Fruit fly (Drosophila melanogaster) whole organism, embryonic: ENCODE results near the gene CG13707.
A peak's percentile ranks its signal among the peaks of the same experiment; 100 is the strongest.

ENCODE experiments used
- Adf1 ChIP-seq: fragments of 200-800 bp; sonication (Bioruptor generic); IDR thresholded peaks from 2 replicates; pipeline ENCODE4 v1.3.6; 2022; ENCODE audit warnings: missing biosample characterization, missing genetic modification characterization
- CG12236 ChIP-seq: fragments of 200-800 bp; sonication (Bioruptor generic); optimal IDR thresholded peaks from 2 replicates; lab custom pipeline; 2016; ENCODE audit warnings: missing biosample characterization, missing genetic modification characterization
- CG14441 ChIP-seq: fragments of 200-800 bp; sonication (Bioruptor generic); IDR thresholded peaks from 2 replicates; pipeline ENCODE4 v1.3.6; 2022; ENCODE audit warnings: missing biosample characterization, missing genetic modification characterization
- CG15269 ChIP-seq: fragments of 200-800 bp; sonication (Bioruptor generic); optimal IDR thresholded peaks from 2 replicates; lab custom pipeline; 2018; ENCODE audit warnings: missing biosample characterization, mild to moderate bottlenecking, missing genetic modification characterization, moderate library complexity
- CG16815 ChIP-seq: fragments of 200-800 bp; sonication (Bioruptor generic); optimal IDR thresholded peaks from 3 replicates; lab custom pipeline; 2017; ENCODE audit warnings: missing biosample characterization, mild to moderate bottlenecking, missing genetic modification characterization
- CG2120 ChIP-seq: fragments of 200-800 bp; sonication (Bioruptor generic); optimal IDR thresholded peaks from 3 replicates; lab custom pipeline; 2016; ENCODE audit warnings: missing biosample characterization, missing genetic modification characterization
- CG2678 ChIP-seq: fragments of 200-800 bp; sonication (Bioruptor generic); optimal IDR thresholded peaks from 3 replicates; lab custom pipeline; 2019; ENCODE audit warnings: missing biosample characterization, mild to moderate bottlenecking, missing genetic modification characterization, moderate library complexity
- CG31224 ChIP-seq: fragments of 200-800 bp; sonication (Bioruptor generic); IDR thresholded peaks from 2 replicates; pipeline ENCODE4 v1.3.6; 2022; ENCODE audit warnings: missing biosample characterization, missing genetic modification characterization
- CG31365 ChIP-seq: fragments of 200-800 bp; sonication (Bioruptor generic); optimal IDR thresholded peaks from 2 replicates; lab custom pipeline; 2018; ENCODE audit warnings: missing biosample characterization, mild to moderate bottlenecking, missing genetic modification characterization
- CG31441 ChIP-seq: fragments of 200-800 bp; sonication (Bioruptor generic); IDR thresholded peaks from 2 replicates; pipeline ENCODE4 v1.3.6; 2022; ENCODE audit warnings: missing biosample characterization, missing genetic modification characterization
- CG34224 ChIP-seq: fragments of 200-800 bp; sonication (Bioruptor generic); IDR thresholded peaks from 3 replicates; pipeline ENCODE4 v1.3.6; 2022; ENCODE audit warnings: missing biosample characterization, missing genetic modification characterization; ENCODE audit not compliant: partially characterized antibody
- CG34376 ChIP-seq: fragments of 200-800 bp; sonication (Bioruptor generic); optimal IDR thresholded peaks from 2 replicates; lab custom pipeline; 2018; ENCODE audit warnings: missing biosample characterization, mild to moderate bottlenecking, missing genetic modification characterization
- CG4820 ChIP-seq: fragments of 200-800 bp; sonication (Bioruptor generic); optimal IDR thresholded peaks from 3 replicates; lab custom pipeline; 2016; ENCODE audit warnings: missing biosample characterization, missing genetic modification characterization
- CG7963 ChIP-seq: fragments of 200-800 bp; sonication (Bioruptor generic); IDR thresholded peaks from 3 replicates; pipeline ENCODE4 v1.3.6; 2022; ENCODE audit warnings: missing biosample characterization, missing genetic modification characterization; ENCODE audit not compliant: partially characterized antibody
- CG8089 ChIP-seq: fragments of 200-800 bp; sonication (Bioruptor generic); optimal IDR thresholded peaks from 3 replicates; lab custom pipeline; 2016; ENCODE audit warnings: missing biosample characterization, missing genetic modification characterization
- CG8290 ChIP-seq, 3 experiments: fragments of 200-800 bp; sonication (Bioruptor generic); optimal IDR thresholded peaks; 2 replicates each; lab custom pipeline; 2016 to 2019; ENCODE audit warnings: missing biosample characterization in 3 of 3, missing genetic modification characterization in 3 of 3, mild to moderate bottlenecking in 2 of 3, moderate library complexity in 1 of 3
- CG9215 ChIP-seq: fragments of 200-800 bp; sonication (Bioruptor generic); IDR thresholded peaks from 2 replicates; pipeline ENCODE4 v1.3.6; 2022; ENCODE audit warnings: missing biosample characterization, missing genetic modification characterization
- CG9437 ChIP-seq: fragments of 200-800 bp; sonication (Bioruptor generic); optimal IDR thresholded peaks from 2 replicates; lab custom pipeline; 2018; ENCODE audit warnings: missing biosample characterization, mild to moderate bottlenecking, missing genetic modification characterization
- Dek ChIP-seq: fragments of 200-800 bp; sonication (Bioruptor generic); optimal IDR thresholded peaks from 3 replicates; lab custom pipeline; 2019; ENCODE audit warnings: missing biosample characterization, mild to moderate bottlenecking, missing genetic modification characterization, moderate library complexity
- Dfd ChIP-seq, 2 experiments: fragments of >200 bp; optimal IDR thresholded peaks; 2 replicates each; lab custom pipeline; 2017; ENCODE audit warnings: missing biosample characterization in 2 of 2, missing genetic modification characterization in 2 of 2
- Dip3 ChIP-seq: fragments of 200-800 bp; sonication (Bioruptor generic); optimal IDR thresholded peaks from 3 replicates; lab custom pipeline; 2016; ENCODE audit warnings: missing biosample characterization, missing genetic modification characterization
- E2f1 ChIP-seq: fragments of 200-800 bp; sonication (Bioruptor generic); IDR thresholded peaks from 2 replicates; pipeline ENCODE4 v1.3.6; 2022; ENCODE audit warnings: missing biosample characterization, missing genetic modification characterization
- Hey ChIP-seq: fragments of 200-800 bp; sonication (Bioruptor generic); optimal IDR thresholded peaks from 3 replicates; lab custom pipeline; 2018; ENCODE audit warnings: missing biosample characterization, mild to moderate bottlenecking, missing genetic modification characterization
- NfI ChIP-seq: fragments of 200-800 bp; sonication (Bioruptor generic); optimal IDR thresholded peaks from 3 replicates; lab custom pipeline; 2018; ENCODE audit warnings: missing biosample characterization, mild to moderate bottlenecking, missing genetic modification characterization, moderate library complexity
- Opbp ChIP-seq: fragments of 200-800 bp; sonication (Bioruptor generic); IDR thresholded peaks from 3 replicates; pipeline ENCODE4 v1.3.6; 2022; ENCODE audit warnings: missing biosample characterization, missing genetic modification characterization; ENCODE audit not compliant: partially characterized antibody
- Pdp1 ChIP-seq, 2 experiments: fragments of 200-800 bp; sonication (Bioruptor generic); optimal IDR thresholded peaks; 3 replicates each; lab custom pipeline; 2016; ENCODE audit warnings: missing biosample characterization in 2 of 2, missing genetic modification characterization in 2 of 2, mild to moderate bottlenecking in 1 of 2, moderate library complexity in 1 of 2
- Ravus ChIP-seq: fragments of 200-800 bp; sonication (Bioruptor generic); IDR thresholded peaks from 2 replicates; pipeline ENCODE4 v1.3.6; 2022; ENCODE audit warnings: missing biosample characterization, missing genetic modification characterization
- Six4 ChIP-seq: fragments of 200-800 bp; sonication (Bioruptor generic); optimal IDR thresholded peaks from 2 replicates; lab custom pipeline; 2016; ENCODE audit warnings: missing biosample characterization, missing genetic modification characterization
- Spps ChIP-seq: fragments of 200-800 bp; sonication (Bioruptor generic); optimal IDR thresholded peaks from 2 replicates; lab custom pipeline; 2018; ENCODE audit warnings: missing biosample characterization, mild to moderate bottlenecking, missing genetic modification characterization
- Ssrp ChIP-seq: fragments of 200-800 bp; sonication (Bioruptor generic); optimal IDR thresholded peaks from 2 replicates; lab custom pipeline; 2018; ENCODE audit warnings: missing biosample characterization, mild to moderate bottlenecking, missing genetic modification characterization, moderate library complexity
- abd-A ChIP-seq: fragments of 200-800 bp; sonication (Bioruptor generic); optimal IDR thresholded peaks from 3 replicates; lab custom pipeline; 2019; ENCODE audit warnings: missing biosample characterization, mild to moderate bottlenecking, missing genetic modification characterization, moderate library complexity
- ac ChIP-seq: fragments of 200-800 bp; sonication (Bioruptor generic); optimal IDR thresholded peaks from 3 replicates; lab custom pipeline; 2017; ENCODE audit warnings: missing biosample characterization, mild to moderate bottlenecking, missing genetic modification characterization
- ash1 ChIP-seq: fragments of 200-800 bp; sonication (Bioruptor generic); optimal IDR thresholded peaks from 2 replicates; lab custom pipeline; 2018; ENCODE audit warnings: missing biosample characterization, mild to moderate bottlenecking, missing genetic modification characterization
- bigmax ChIP-seq: fragments of 200-800 bp; sonication (Bioruptor generic); optimal IDR thresholded peaks from 2 replicates; lab custom pipeline; 2018; ENCODE audit warnings: missing biosample characterization, mild to moderate bottlenecking, missing genetic modification characterization
- btn ChIP-seq: fragments of 200-800 bp; sonication (Bioruptor generic); optimal IDR thresholded peaks from 2 replicates; lab custom pipeline; 2016; ENCODE audit warnings: missing biosample characterization, missing genetic modification characterization
- chinmo ChIP-seq: fragments of 200-800 bp; sonication (Bioruptor generic); IDR thresholded peaks from 4 replicates; pipeline ENCODE4 v1.3.6; 2022; ENCODE audit warnings: missing biosample characterization, missing genetic modification characterization; ENCODE audit not compliant: partially characterized antibody
- danr ChIP-seq: fragments of 200-800 bp; sonication (Bioruptor generic); IDR thresholded peaks from 2 replicates; pipeline ENCODE4 v1.3.6; 2022; ENCODE audit warnings: missing biosample characterization, missing genetic modification characterization
- eve ChIP-seq, 2 experiments: fragments of >200 bp; optimal IDR thresholded peaks; 2 replicates each; lab custom pipeline; 2017; ENCODE audit warnings: missing biosample characterization in 2 of 2, missing genetic modification characterization in 2 of 2
- fd96Cb ChIP-seq: fragments of 200-800 bp; sonication (Bioruptor generic); optimal IDR thresholded peaks from 2 replicates; lab custom pipeline; 2018; ENCODE audit warnings: missing biosample characterization, mild to moderate bottlenecking, missing genetic modification characterization, moderate library complexity
- ftz-f1 ChIP-seq: fragments of 200-800 bp; sonication (Bioruptor generic); optimal IDR thresholded peaks from 2 replicates; lab custom pipeline; 2016; ENCODE audit warnings: missing biosample characterization, missing genetic modification characterization
- gt ChIP-seq: fragments of 200-800 bp; sonication (Bioruptor generic); IDR thresholded peaks from 2 replicates; pipeline ENCODE4 v1.3.6; 2022; ENCODE audit warnings: missing biosample characterization, missing genetic modification characterization
- luna ChIP-seq: fragments of 200-800 bp; sonication (Bioruptor generic); optimal IDR thresholded peaks from 2 replicates; lab custom pipeline; 2016; ENCODE audit warnings: missing biosample characterization, missing genetic modification characterization
- org-1 ChIP-seq: fragments of 200-800 bp; sonication (Bioruptor generic); optimal IDR thresholded peaks from 2 replicates; lab custom pipeline; 2017; ENCODE audit warnings: missing biosample characterization, missing genetic modification characterization
- ro ChIP-seq: fragments of 200-800 bp; sonication (Bioruptor generic); IDR thresholded peaks from 2 replicates; pipeline ENCODE4 v1.3.6; 2022; ENCODE audit warnings: missing biosample characterization, missing genetic modification characterization
- sc ChIP-seq, 3 experiments: fragments of >200 bp in 2 of 3; fragments of 200-800 bp in 1 of 3; sonication (Bioruptor generic) in 1 of 3; optimal IDR thresholded peaks; 2 replicates in 2 of 3; 3 replicates in 1 of 3; lab custom pipeline; 2017; ENCODE audit warnings: mild to moderate bottlenecking in 1 of 3, missing biosample characterization in 1 of 3, missing genetic modification characterization in 1 of 3, missing genetic modification reagents in 1 of 3
- scrt ChIP-seq: fragments of 200-800 bp; sonication (Bioruptor generic); optimal IDR thresholded peaks from 2 replicates; lab custom pipeline; 2018; ENCODE audit warnings: missing biosample characterization, mild to moderate bottlenecking, missing genetic modification characterization, moderate library complexity
- sens ChIP-seq: fragments of 200-800 bp; sonication (Bioruptor generic); peaks from one replicate; lab custom pipeline; 2016; ENCODE audit warnings: missing biosample characterization, missing genetic modification characterization
- stc ChIP-seq: fragments of 200-800 bp; sonication (Bioruptor generic); IDR thresholded peaks from 2 replicates; pipeline ENCODE4 v1.3.6; 2022; ENCODE audit warnings: missing biosample characterization, missing genetic modification characterization
- tap ChIP-seq: fragments of 200-800 bp; optimal IDR thresholded peaks from 3 replicates; lab custom pipeline; 2019; ENCODE audit warnings: missing biosample characterization, mild to moderate bottlenecking, missing genetic modification characterization, moderate library complexity
- trem ChIP-seq: fragments of 200-800 bp; optimal IDR thresholded peaks from 3 replicates; lab custom pipeline; 2019; ENCODE audit warnings: missing biosample characterization, mild to moderate bottlenecking, missing genetic modification characterization, moderate library complexity
- tx ChIP-seq: fragments of 200-800 bp; sonication (Bioruptor generic); optimal IDR thresholded peaks from 2 replicates; lab custom pipeline; 2016; ENCODE audit warnings: missing biosample characterization, missing genetic modification characterization

CG13707 gene

DNA sequence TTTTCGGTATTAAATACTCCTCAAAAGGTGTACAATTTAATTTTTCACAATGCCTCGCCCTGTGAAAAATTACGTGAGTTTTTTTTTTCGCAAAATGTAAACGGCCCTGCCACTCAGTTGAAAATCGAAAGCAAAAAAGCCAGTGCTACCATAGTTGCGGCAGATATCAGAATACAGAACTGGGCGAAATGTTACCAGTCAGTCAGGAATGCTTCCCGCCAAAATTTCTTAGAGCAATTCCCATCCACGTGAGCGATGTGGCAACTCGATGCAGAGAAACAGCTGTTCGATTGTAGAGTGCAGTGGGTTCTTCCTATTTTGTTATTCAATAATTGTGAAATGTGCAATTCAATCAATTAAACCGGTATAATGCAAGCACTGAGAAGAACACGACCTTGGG is 14.3 kb downstream of the CG13707 start, which contains the start of the genes Dhc64C and LeuRS-m (continued):
- TF ChIP-seq CG31224 (GFP tag; lab: Robert Waterston, UW) (no peak), CG15269 (tag; lab: Kevin White, UChicago) (no peak), Dip3 (GFP tag; lab: Kevin White, UChicago) (peak; percentile 13), CG14441 (GFP tag; lab: Robert Waterston, UW) (no peak), Spps (tag; lab: Kevin White, UChicago) (no peak), Six4 (GFP tag; lab: Kevin White, UChicago) (no peak), Opbp (GFP tag; lab: Robert Waterston, UW) (peak; percentile 68; the same call in 2 of the 3 replicates), CG8290 (GFP tag; optimal IDR thresholded peaks at IDR 0.05; lab: Kevin White, UChicago) (no peak), CG8290 (tag; optimal IDR thresholded peaks at IDR 0.05; lab: Kevin White, UChicago) (no peak), eve (GFP tag; optimal IDR thresholded peaks at IDR 0.05; lab: Kevin White, UChicago) (no peak), ac (no peak), Dek (tag; lab: Kevin White, UChicago) (no peak), CG31365 (tag; lab: Kevin White, UChicago) (no peak), CG34224 (GFP tag; lab: Robert Waterston, UW) (peak; percentile 24; the same call in 1 of the 3 replicates), org-1 (GFP tag; lab: Kevin White, UChicago) (no peak), ash1 (no peak), CG8089 (no peak), tx (no peak), CG9215 (no peak), btn (GFP tag; lab: Kevin White, UChicago) (no peak), CG2120 (peak; percentile 54), sens (GFP tag; lab: Kevin White, UChicago) (no peak), abd-A (tag; lab: Kevin White, UChicago) (peak; percentile 2), Ssrp (tag; lab: Kevin White, UChicago) (no peak), ro (GFP tag; lab: Robert Waterston, UW) (no peak), stc (GFP tag; lab: Robert Waterston, UW) (no peak), CG9437 (no peak), CG2678 (no peak), CG31441 (GFP tag; lab: Robert Waterston, UW) (no peak), chinmo (0 out of 4 replicates have a peak, but pooled peaks have one; percentile 77), Adf1 (no peak), tap (tag; lab: Kevin White, UChicago) (no peak), CG34376 (GFP tag; lab: Kevin White, UChicago) (no peak), sc (optimal IDR thresholded peaks at IDR 0.05; lab: Kevin White, UChicago) (no peak), sc (GFP tag; optimal IDR thresholded peaks at IDR 0.05; lab: Kevin White, UChicago) (no peak), danr (GFP tag; lab: Robert Waterston, UW) (no peak), Dfd (GFP tag; optimal IDR thresholded peaks at IDR 0.05; lab: Kevin White, UChicago) (no peak), Pdp1 (GFP tag; optimal IDR thresholded peaks at IDR 0.05; lab: Kevin White, UChicago) (peak in 1 of 2 experiments; percentile 97), Hey (tag; lab: Kevin White, UChicago) (no peak), ftz-f1 (GFP tag; lab: Kevin White, UChicago) (peak; percentile 19), Ravus (GFP tag; lab: Robert Waterston, UW) (no peak), luna (GFP tag; lab: Kevin White, UChicago) (no peak), trem (tag; lab: Kevin White, UChicago) (peak; percentile 86), fd96Cb (no peak), CG4820 (GFP tag; lab: Kevin White, UChicago) (peak; percentile 0), CG12236 (GFP tag; lab: Kevin White, UChicago) (no peak), scrt (GFP tag; lab: Kevin White, UChicago) (peak; percentile 54), NfI (peak; percentile 18), gt (no peak), E2f1 (GFP tag; lab: Robert Waterston, UW) (peak; percentile 100), CG7963 (GFP tag; lab: Robert Waterston, UW) (no peak), CG16815 (GFP tag; lab: Kevin White, UChicago) (no peak), bigmax (GFP tag; lab: Kevin White, UChicago) (peak; percentile 16)
